Fruit fly (Drosophila melanogaster): ENCODE measurements around the gene CG17751.

The CG17751 gene

dm6 chr3R:19648289-19648916, 41.3 kb downstream of the CG17751 start, which contains the start of the genes CG6195 and CG31220 (continued):
- no peak for TF ChIP-seq CG8281 (tag; optimal IDR thresholded peaks at IDR 0.05)
- no peak for TF ChIP-seq ac (GFP tag; optimal IDR thresholded peaks at IDR 0.05)
- peak; percentile 14 to 35 for TF ChIP-seq chif (GFP tag; optimal IDR thresholded peaks at IDR 0.05)
- no peak for TF ChIP-seq CG7928 (GFP tag; optimal IDR thresholded peaks at IDR 0.05)
- 0 out of 2 replicates have a peak, but pooled peaks have one; percentile 8 for TF ChIP-seq rib (GFP tag; IDR thresholded peaks at IDR 0.05)
- TF ChIP-seq CG13775 (GFP tag; optimal IDR thresholded peaks at IDR 0.05): peak; percentile 36
- TF ChIP-seq Mes4 (GFP tag; optimal IDR thresholded peaks at IDR 0.05): peak; percentile 28
- peak; percentile 60; the same call in 1 of the 2 replicates for TF ChIP-seq NFAT (GFP tag; IDR thresholded peaks at IDR 0.05)
- peak; percentile 44 for TF ChIP-seq her (GFP tag; optimal IDR thresholded peaks at IDR 0.05)
- peak; percentile 19 for TF ChIP-seq CG13424 (tag; optimal IDR thresholded peaks at IDR 0.05)
- no peak for TF ChIP-seq NK7.1 (GFP tag; optimal IDR thresholded peaks at IDR 0.05)
- peak; percentile 33; the same call in 1 of the 2 replicates for TF ChIP-seq slbo (GFP tag; IDR thresholded peaks at IDR 0.05)
- TF ChIP-seq CG2116 (GFP tag; optimal IDR thresholded peaks at IDR 0.05): peak; percentile 45
- TF ChIP-seq CG15514 (GFP tag; optimal IDR thresholded peaks at IDR 0.05): peak; percentile 53
- no peak for TF ChIP-seq TFAM (GFP tag; optimal IDR thresholded peaks at IDR 0.05)
- TF ChIP-seq ssp (GFP tag; IDR thresholded peaks at IDR 0.05): 0 out of 2 replicates have a peak, but pooled peaks have one; percentile 22
- TF ChIP-seq CG1792 (GFP tag; optimal IDR thresholded peaks at IDR 0.05): no peak
- no peak for TF ChIP-seq CG7556 (GFP tag; optimal IDR thresholded peaks at IDR 0.05)
- no peak for TF ChIP-seq hkb (optimal IDR thresholded peaks at IDR 0.05)
- peak; percentile 24; the same call in 1 of the 2 replicates for TF ChIP-seq hkb (GFP tag; IDR thresholded peaks at IDR 0.05)
- peak; percentile 81 for TF ChIP-seq ci (GFP tag; IDR thresholded peaks at IDR 0.05)
- TF ChIP-seq Sox102F (GFP tag; optimal IDR thresholded peaks at IDR 0.05): peak; percentile 37
- TF ChIP-seq NfI (GFP tag; optimal IDR thresholded peaks at IDR 0.05): peak; percentile 23
- peak; percentile 2 for TF ChIP-seq CG16863 (GFP tag; optimal IDR thresholded peaks at IDR 0.05)
- no peak for TF ChIP-seq CG6654 (GFP tag; optimal IDR thresholded peaks at IDR 0.05)
- 0 out of 2 replicates have a peak, but pooled peaks have one; percentile 24 for TF ChIP-seq CG17328 (GFP tag; IDR thresholded peaks at IDR 0.05)
- TF ChIP-seq CG32532 (GFP tag; IDR thresholded peaks at IDR 0.05): peak; percentile 70; the same call in 1 of the 2 replicates
- 0 out of 3 replicates have a peak, but pooled peaks have one; percentile 6 for TF ChIP-seq H15 (GFP tag; IDR thresholded peaks at IDR 0.05)
- peak; percentile 26 for TF ChIP-seq CG4282 (GFP tag; optimal IDR thresholded peaks at IDR 0.05)
- TF ChIP-seq Ada2b (GFP tag; IDR thresholded peaks at IDR 0.05): no peak
- TF ChIP-seq CG2199 (GFP tag; IDR thresholded peaks at IDR 0.05): peak; percentile 76; the same call in 1 of the 3 replicates
- peak; percentile 40; the same call in 1 of the 2 replicates for TF ChIP-seq E2f2 (GFP tag; IDR thresholded peaks at IDR 0.05)
- TF ChIP-seq sqz (GFP tag; optimal IDR thresholded peaks at IDR 0.05): no peak
- TF ChIP-seq Dad (GFP tag; optimal IDR thresholded peaks at IDR 0.05): peak; percentile 2
- peak; percentile 29; the same call in 1 of the 2 replicates for TF ChIP-seq onecut (GFP tag; IDR thresholded peaks at IDR 0.05)
- TF ChIP-seq CoRest (tag; optimal IDR thresholded peaks at IDR 0.05): peak; percentile 51
- no peak for TF ChIP-seq CG8478 (optimal IDR thresholded peaks at IDR 0.05)
- no peak for TF ChIP-seq crc (GFP tag; optimal IDR thresholded peaks at IDR 0.05)
- peak; percentile 19 for TF ChIP-seq CG30403 (GFP tag; optimal IDR thresholded peaks at IDR 0.05)
- no peak for TF ChIP-seq gt (GFP tag; IDR thresholded peaks at IDR 0.05)
- TF ChIP-seq Dref (GFP tag; IDR thresholded peaks at IDR 0.05): peak; percentile 51
- TF ChIP-seq CG1603 (tag; optimal IDR thresholded peaks at IDR 0.05): peak; percentile 100
- no peak for TF ChIP-seq al (GFP tag; IDR thresholded peaks at IDR 0.05)
- 0 out of 3 replicates have a peak, but pooled peaks have one; percentile 24 for TF ChIP-seq dysf (GFP tag; IDR thresholded peaks at IDR 0.05)
- TF ChIP-seq CG10462 (GFP tag; optimal IDR thresholded peaks at IDR 0.05): peak; percentile 74
- TF ChIP-seq CG3163 (GFP tag; optimal IDR thresholded peaks at IDR 0.05): peak; percentile 31
- TF ChIP-seq az2 (GFP tag; optimal IDR thresholded peaks at IDR 0.05): peak; percentile 13
- no peak for TF ChIP-seq CG1529 (GFP tag; optimal IDR thresholded peaks at IDR 0.05)
- no peak for TF ChIP-seq kay (GFP tag; optimal IDR thresholded peaks at IDR 0.05)
- no peak for TF ChIP-seq CG12942 (GFP tag; optimal IDR thresholded peaks at IDR 0.05)
- no peak for TF ChIP-seq sr (GFP tag; IDR thresholded peaks at IDR 0.05)
